Worm (Caenorhabditis elegans): ENCODE measurements around the gene W02F12.2.

DNA sequence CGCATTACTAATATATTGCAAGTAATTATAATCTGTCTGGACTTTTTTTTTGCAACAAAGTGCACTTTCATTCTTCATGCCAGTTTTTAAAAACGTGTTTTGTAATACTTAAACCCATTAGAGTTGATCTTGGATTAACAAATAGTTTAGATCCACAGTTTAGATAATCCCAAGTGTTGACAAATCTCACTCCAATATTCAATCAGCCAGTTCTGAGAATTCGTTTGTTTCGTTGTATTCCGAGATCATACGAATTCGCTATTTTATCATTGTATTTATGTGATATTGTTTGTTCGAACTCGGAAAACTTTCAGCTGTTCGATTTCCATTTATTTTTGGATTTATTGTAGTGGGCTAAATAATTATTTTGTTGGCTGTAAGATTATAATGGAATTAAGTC is 51.6 kb downstream of the W02F12.2 start:
- TF ChIP-seq cog-1 (tag; optimal IDR thresholded peaks at IDR 0.05) (no peak), T22C8.4 (GFP tag; IDR thresholded peaks at IDR 0.05) (no peak), ztf-23 (GFP tag; IDR thresholded peaks at IDR 0.05) (no peak), flt-1 (GFP tag; IDR thresholded peaks at IDR 0.05) (no peak)

All from whole organism, midembryonic.